ENCODE assay signal across 2 worm cellular contexts in the genomic region with DNA sequence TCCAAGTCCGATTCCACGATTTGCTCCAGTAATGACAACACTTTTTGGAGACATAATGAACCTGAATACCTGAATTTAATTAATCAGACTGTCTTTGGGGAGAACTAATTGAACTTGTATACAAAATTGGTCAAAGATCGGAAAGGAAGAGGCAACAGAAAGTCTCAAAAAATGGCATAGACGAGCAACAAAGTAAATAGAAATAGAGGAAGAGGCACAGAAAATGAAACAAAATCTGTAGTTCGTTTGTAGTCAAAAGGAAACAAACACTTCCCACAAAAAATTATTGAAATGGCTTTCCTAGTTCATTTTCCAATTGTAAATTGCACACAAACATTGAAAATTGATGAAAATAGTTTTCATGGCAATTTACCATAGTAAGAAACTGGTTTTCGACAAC.
TF ChIP-seq lines count a peak whose summit lies in the region.

A gene (minus strand): TSS at position 61 of the 400 bp plus-strand sequence.

TF ChIP-seq in whole organism, L3 larva, 47 proteins besides CTCF, POLR2A, EP300 and RAD21:
- no peak for TF ChIP-seq lin-39 (tag; optimal IDR thresholded peaks at IDR 0.05; lab: Kevin White, UChicago)
- TF ChIP-seq pha-4 (tag; optimal IDR thresholded peaks at IDR 0.05; lab: Kevin White, UChicago) = peak; percentile 93
TF ChIP-seq in whole organism, L3 larva: peak in this region for 1.

TF ChIP-seq in whole organism, L4 larva, 104 proteins besides CTCF, POLR2A, EP300 and RAD21:
- TF ChIP-seq pqm-1 (tag; optimal IDR thresholded peaks at IDR 0.05; lab: Kevin White, UChicago) (peak; percentile 4), ceh-44 (GFP tag; IDR thresholded peaks at IDR 0.05; lab: Robert Waterston, UW) (no peak), nhr-28 (tag; optimal IDR thresholded peaks at IDR 0.05; lab: Kevin White, UChicago) (peak; percentile 81), zag-1 (tag; optimal IDR thresholded peaks at IDR 0.05; lab: Kevin White, UChicago) (no peak), daf-16 (GFP tag; optimal IDR thresholded peaks at IDR 0.05; lab: Kevin White, UChicago) (no peak), daf-16 (tag; optimal IDR thresholded peaks at IDR 0.05; lab: Kevin White, UChicago) (peak; percentile 15)
